Fruit fly (Drosophila melanogaster) ovary, adult (tissue): ENCODE measurements around the gene sog.

Experiments
- CG17801 ChIP-seq: fragments of 200-800 bp; optimal IDR thresholded peaks from 2 replicates; lab custom pipeline; 2019; ENCODE audit warnings: missing biosample characterization, mild to moderate bottlenecking, missing genetic modification characterization, moderate library complexity; ENCODE audit not compliant: partially characterized antibody

The sog gene

DNA sequence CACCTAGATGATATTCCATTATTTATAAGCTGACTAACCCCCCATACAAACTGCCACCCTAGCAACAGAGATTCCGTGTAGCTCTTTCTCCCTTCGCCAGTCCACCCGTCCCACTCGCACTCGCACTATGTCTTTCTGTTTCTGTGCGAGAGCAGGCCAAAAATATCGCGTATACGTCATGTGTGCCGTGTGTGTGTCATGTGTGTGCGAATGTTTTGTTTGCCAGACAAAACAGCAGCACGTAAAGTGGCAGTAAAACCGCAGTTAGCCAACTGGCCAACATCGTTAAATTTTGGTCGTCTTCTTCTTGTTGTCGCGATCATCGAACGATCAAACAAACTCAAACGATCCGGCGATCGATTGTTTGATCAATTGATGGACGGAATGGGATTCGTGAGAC, 1.8 kb downstream of the sog start:
- no peak for TF ChIP-seq CG17801

dm6 chrX:15630815-15631214, 2.4 kb downstream of the sog start:
- TF ChIP-seq CG17801, result no peak

dm6 chrX:15629962-15630361, 3.3 kb downstream of the sog start:
- TF ChIP-seq CG17801, result no peak

- TF ChIP-seq CG17801, result peak; percentile 40
These were observed 7.0 kb downstream of the sog start for dm6 chrX:15626279-15626678.

- no peak for TF ChIP-seq CG17801
These were observed 9.4 kb downstream of the sog start for dm6 chrX:15623809-15624208.

DNA sequence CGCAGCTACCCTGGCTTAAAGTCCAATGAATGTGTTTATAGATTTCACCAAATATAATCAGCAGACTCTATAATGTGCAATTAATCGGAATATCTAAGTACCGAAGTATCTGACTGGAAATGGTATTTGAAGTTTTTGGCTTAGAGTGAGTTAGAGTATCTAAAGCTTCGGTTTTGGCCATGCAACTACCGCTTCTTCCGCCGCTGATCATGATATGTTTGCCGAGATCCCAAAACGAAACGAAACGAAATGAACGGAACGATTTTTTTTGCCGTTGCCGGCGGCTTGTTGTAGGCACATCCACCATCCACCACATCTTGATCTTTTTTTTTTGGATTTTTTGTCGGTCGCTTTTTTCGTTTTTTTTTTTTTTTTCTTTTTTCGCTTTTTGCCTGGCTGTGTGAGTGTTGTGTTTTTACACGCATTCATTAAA, 10.2 kb downstream of the sog start:
- no peak for TF ChIP-seq CG17801

dm6 chrX:15620439-15621227, 12.6 kb downstream of the sog start:
- no peak for TF ChIP-seq CG17801

dm6 chrX:15619631-15619960, 13.6 kb downstream of the sog start:
- no peak for TF ChIP-seq CG17801

DNA sequence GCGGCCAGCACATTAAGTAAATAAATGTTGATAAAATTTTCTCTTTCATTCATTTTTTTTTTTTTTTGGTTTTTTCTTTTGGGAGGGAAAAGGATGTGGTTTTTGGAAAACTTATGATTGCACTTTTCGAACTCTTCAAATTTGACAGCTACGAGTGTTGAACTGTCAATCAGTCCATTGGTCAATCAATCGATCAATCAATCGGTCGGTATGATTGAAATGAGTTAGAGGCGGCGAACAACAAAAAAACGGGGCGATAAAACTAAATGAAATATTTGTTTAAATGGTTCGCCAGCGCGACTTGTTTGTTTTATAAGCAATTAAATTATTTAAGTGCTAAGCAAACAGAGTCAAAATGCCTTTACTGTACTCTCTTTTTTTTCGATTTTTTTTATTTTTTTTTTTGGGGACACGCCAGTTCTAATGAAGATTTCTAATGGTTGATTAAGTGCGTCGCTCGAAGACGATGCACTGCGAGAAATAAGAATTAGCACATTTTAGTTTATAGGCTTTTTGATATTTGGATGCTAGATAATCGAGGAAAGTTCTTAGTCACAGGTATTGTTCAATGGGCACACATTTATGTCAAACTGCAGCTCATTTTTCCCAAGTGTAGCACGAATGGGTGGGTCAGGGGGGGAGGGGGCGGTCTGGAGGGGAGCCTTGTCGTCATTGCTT, 14.1 kb downstream of the sog start:
- TF ChIP-seq CG17801, result no peak

DNA sequence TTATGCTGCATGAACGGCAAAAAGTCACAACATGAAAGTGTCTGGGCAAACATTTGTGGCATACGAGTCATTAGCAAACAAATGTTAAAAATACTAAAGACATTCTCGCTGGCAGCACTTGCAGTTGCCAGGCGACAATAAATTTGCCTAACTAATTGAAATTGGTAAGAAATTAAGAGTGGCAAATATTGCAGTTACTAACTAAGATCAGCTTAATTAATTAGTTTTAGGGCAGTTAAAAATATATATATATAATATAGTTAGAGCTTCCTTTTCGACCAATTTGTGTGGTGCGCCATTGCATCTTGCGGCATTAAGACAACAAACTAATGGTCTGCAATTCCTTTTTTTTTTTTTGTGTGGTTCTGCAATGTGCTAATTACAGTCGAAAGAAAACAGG, 15.3 kb downstream of the sog start:
- TF ChIP-seq CG17801, result no peak

dm6 chrX:15616532-15616931, 16.7 kb downstream of the sog start:
- TF ChIP-seq CG17801, result no peak

DNA sequence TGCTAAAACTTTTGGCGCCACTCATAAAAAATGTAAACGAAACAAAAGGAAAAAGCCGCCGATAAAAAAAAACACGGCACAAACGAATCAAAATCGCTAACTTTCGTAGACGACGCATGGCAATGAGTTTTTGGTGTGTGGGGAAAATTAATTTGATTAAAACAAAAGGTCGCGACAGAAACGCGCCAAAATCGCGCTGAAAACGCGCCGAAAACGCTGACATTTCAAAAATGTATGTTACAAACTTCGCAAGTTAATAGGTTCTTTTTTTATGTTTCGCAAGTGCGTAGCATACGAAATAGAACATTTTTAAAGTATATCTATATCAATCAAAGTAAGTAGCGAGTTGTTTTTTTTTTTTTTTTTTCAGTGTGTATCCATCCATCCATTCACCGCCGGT, 17.2 kb downstream of the sog start:
- no peak for TF ChIP-seq CG17801

DNA sequence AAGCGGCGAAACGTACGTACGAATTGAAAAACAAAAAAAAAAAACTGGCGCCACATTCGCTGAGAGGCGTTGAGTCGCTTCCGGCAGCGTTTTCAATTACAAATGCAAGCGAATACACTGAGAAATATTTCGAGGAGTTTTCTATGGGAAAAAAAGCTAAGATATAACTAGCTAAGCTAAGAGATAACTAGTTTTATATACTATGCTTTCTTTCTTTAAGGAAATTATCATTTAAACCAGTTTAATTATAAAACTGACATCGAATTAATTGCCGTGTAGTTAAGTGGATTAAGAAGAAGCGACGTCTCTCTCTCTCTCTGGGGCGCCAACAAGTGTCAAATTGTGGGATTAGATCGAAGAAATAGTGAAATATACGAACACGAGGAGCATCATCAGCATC, 17.8 kb downstream of the sog start:
- peak; percentile 30 for TF ChIP-seq CG17801

- TF ChIP-seq CG17801, result no peak
These were observed 21.4 kb downstream of the sog start for dm6 chrX:15611795-15612194.

- no peak for TF ChIP-seq CG17801
These were observed 22.3 kb downstream of the sog start for dm6 chrX:15610957-15611356.

dm6 chrX:15610173-15610572, 23.1 kb downstream of the sog start:
- TF ChIP-seq CG17801, result no peak

DNA sequence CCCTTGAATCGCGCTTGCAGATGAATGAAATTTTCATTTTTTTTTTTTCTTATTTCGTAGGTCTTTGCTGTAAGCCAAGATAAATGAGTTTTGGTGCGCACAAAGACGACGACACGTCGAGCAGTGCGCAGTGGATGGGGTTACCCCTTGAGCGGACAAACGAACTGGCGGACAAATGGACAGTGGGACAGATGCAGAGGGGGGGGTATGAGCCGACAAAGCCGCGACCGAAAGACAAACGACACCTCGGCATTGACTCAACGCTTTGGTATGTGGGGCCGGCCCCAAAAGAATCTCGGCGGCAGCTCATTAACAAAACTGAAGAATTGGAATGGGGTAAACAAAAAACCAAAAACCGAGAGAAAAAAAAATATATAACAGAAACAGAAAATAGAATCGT, 23.9 kb downstream of the sog start:
- TF ChIP-seq CG17801, result no peak

dm6 chrX:15608751-15609345, 24.4 kb downstream of the sog start:
- TF ChIP-seq CG17801, result no peak
